Worm (Caenorhabditis elegans): ENCODE results near the gene snu-13.

- TF ChIP-seq dao-5 (tag; optimal IDR thresholded peaks at IDR 0.05) (no peak), him-1 (tag; optimal IDR thresholded peaks at IDR 0.05) (no peak)
Observed at ce11 chrII:10705347-10705996, 47.0 kb upstream of the snu-13 start.
